Worm (Caenorhabditis elegans) whole organism, mixed stage, embryonic: ENCODE measurements around the gene tra-4.

Source experiments
- ces-1 ChIP-seq: fragments of 150-350 bp; optimal IDR thresholded peaks from 2 replicates; lab custom pipeline; 2014; ENCODE audit warnings: missing biosample characterization, missing genetic modification reagents, missing genetic modification characterization
- nhr-76 ChIP-seq: sonication (generic microtip); optimal IDR thresholded peaks from 2 replicates; lab custom pipeline; 2017; ENCODE audit warnings: missing biosample characterization, missing genetic modification characterization
- snpc-4 ChIP-seq: fragments of 150-350 bp; optimal IDR thresholded peaks from 2 replicates; lab custom pipeline; 2014; ENCODE audit warnings: missing biosample characterization, missing genetic modification characterization

DNA sequence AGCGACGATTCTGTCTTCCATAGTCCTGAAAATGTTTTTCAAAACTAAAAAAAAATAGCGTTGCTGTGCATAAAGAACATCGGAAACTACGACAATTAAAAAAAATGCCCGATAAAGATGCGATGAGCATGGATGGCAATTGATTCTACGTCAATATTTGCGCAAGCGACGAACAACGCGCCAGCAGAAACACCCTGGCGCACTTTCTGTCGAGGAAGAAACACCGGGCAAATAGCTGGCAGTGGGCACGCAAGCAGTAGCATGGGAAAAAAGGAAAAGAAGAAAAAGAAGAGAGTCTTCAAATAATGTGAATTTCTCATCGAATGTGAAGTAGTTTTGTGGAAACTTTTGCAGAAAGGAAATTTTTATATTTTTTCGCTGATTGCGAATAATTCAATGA lies 47.8 kb downstream of the tra-4 start, which contains the start of gene C14A11.9:
- no peak for TF ChIP-seq snpc-4 (tag; lab: Kevin White, UChicago)
- TF ChIP-seq nhr-76 (tag; lab: Kevin White, UChicago): no peak
- peak; percentile 56 for TF ChIP-seq ces-1 (GFP tag; lab: Kevin White, UChicago)
